Fruit fly (Drosophila melanogaster) whole organism, wandering third instar larva: ENCODE results near the gene Klp10A.

Experiments
- CG9705 ChIP-seq: fragments of 200-800 bp; sonication (Bioruptor generic); optimal IDR thresholded peaks from 2 replicates; lab custom pipeline; 2018; ENCODE audit warnings: missing biosample characterization, mild to moderate bottlenecking, missing genetic modification characterization
- CrebA ChIP-seq: fragments of 200-800 bp; sonication (Bioruptor generic); optimal IDR thresholded peaks from 2 replicates; lab custom pipeline; 2016; ENCODE audit warnings: missing biosample characterization, mild to moderate bottlenecking, missing genetic modification characterization, borderline replicate concordance
- Dfd ChIP-seq: fragments of >200 bp; optimal IDR thresholded peaks from 2 replicates; lab custom pipeline; 2017; ENCODE audit warnings: missing biosample characterization, missing genetic modification characterization
- Dif ChIP-seq: fragments of 200-275, 200-300 bp; sonication (Bioruptor generic); optimal IDR thresholded peaks from 2 replicates; lab custom pipeline; 2018; ENCODE audit warnings: missing biosample characterization, missing genetic modification characterization; ENCODE audit not compliant: partially characterized antibody
- GATAd ChIP-seq: sonication (Bioruptor generic); optimal IDR thresholded peaks from 2 replicates; lab custom pipeline; 2016; ENCODE audit warnings: missing biosample characterization, missing genetic modification characterization
- HLH106 ChIP-seq: fragments of 200-800 bp; optimal IDR thresholded peaks from 3 replicates; lab custom pipeline; 2019; ENCODE audit warnings: missing biosample characterization, mild to moderate bottlenecking, missing genetic modification characterization, moderate library complexity
- Hnf4 ChIP-seq: fragments of 200-800 bp; sonication (Bioruptor generic); optimal IDR thresholded peaks from 2 replicates; lab custom pipeline; 2016; ENCODE audit warnings: missing biosample characterization, mild to moderate bottlenecking, missing genetic modification characterization
- Hr78 ChIP-seq: fragments of >200 bp; optimal IDR thresholded peaks from 2 replicates; lab custom pipeline; 2017; ENCODE audit warnings: missing biosample characterization, missing genetic modification characterization
- Hr83 ChIP-seq: fragments of 200-300 bp; sonication (Bioruptor generic); optimal IDR thresholded peaks from 2 replicates; lab custom pipeline; 2016; ENCODE audit warnings: missing biosample characterization, mild to moderate bottlenecking, missing genetic modification characterization, moderate library complexity; ENCODE audit not compliant: poor library complexity, severe bottlenecking
- Jra ChIP-seq: sonication (Bioruptor generic); optimal IDR thresholded peaks from 2 replicates; lab custom pipeline; 2016; ENCODE audit warnings: missing biosample characterization, missing genetic modification characterization
- Mio ChIP-seq: sonication (Bioruptor generic); optimal IDR thresholded peaks from 2 replicates; lab custom pipeline; 2016; ENCODE audit warnings: missing biosample characterization, missing genetic modification characterization
- Myc ChIP-seq: fragments of >200 bp; optimal IDR thresholded peaks from 2 replicates; lab custom pipeline; 2017
- N ChIP-seq: fragments of >200 bp; optimal IDR thresholded peaks from 2 replicates; lab custom pipeline; 2018; ENCODE audit warnings: missing biosample characterization, missing external identifiers, missing genetic modification characterization
- OdsH ChIP-seq: fragments of 200-800 bp; sonication (Bioruptor generic); optimal IDR thresholded peaks from 2 replicates; lab custom pipeline; 2016; ENCODE audit warnings: missing biosample characterization, mild to moderate bottlenecking, missing genetic modification characterization
- Rel ChIP-seq, 2 experiments: fragments of 200-800 bp; sonication (Bioruptor generic) in 1 of 2; optimal IDR thresholded peaks; 2 replicates in 1 of 2; 3 replicates in 1 of 2; lab custom pipeline; 2016 to 2019; ENCODE audit warnings: mild to moderate bottlenecking in 2 of 2, missing biosample characterization in 2 of 2, missing genetic modification characterization in 2 of 2, moderate library complexity in 1 of 2
- dl ChIP-seq, 2 experiments: fragments of 175-275, 200-275 bp in 1 of 2; fragments of 200-275 bp in 1 of 2; sonication (Bioruptor generic); optimal IDR thresholded peaks; lab custom pipeline; 2018; ENCODE audit warnings: mild to moderate bottlenecking in 2 of 2, missing biosample characterization in 2 of 2, missing genetic modification characterization in 2 of 2, moderate library complexity in 2 of 2; ENCODE audit not compliant: partially characterized antibody in 2 of 2, insufficient read depth in 1 of 2
- dmrt93B ChIP-seq: fragments of 200-800 bp; sonication (Bioruptor generic); optimal IDR thresholded peaks from 2 replicates; lab custom pipeline; 2018; ENCODE audit warnings: missing biosample characterization, mild to moderate bottlenecking, missing genetic modification characterization
- foxo ChIP-seq, 2 experiments: fragments of 200-800 bp; sonication (Bioruptor generic); optimal IDR thresholded peaks; 2 replicates in 1 of 2; 3 replicates in 1 of 2; lab custom pipeline; 2016 to 2017; ENCODE audit warnings: missing biosample characterization in 2 of 2, missing genetic modification characterization in 2 of 2
- fru ChIP-seq: fragments of 200-800 bp; sonication (Bioruptor generic); optimal IDR thresholded peaks from 3 replicates; lab custom pipeline; 2016; ENCODE audit warnings: missing biosample characterization, mild to moderate bottlenecking, missing genetic modification characterization
- jim ChIP-seq: fragments of 175-275, 200-325 bp; sonication (Bioruptor generic); optimal IDR thresholded peaks from 2 replicates; lab custom pipeline; 2016; ENCODE audit warnings: missing biosample characterization, mild to moderate bottlenecking, missing genetic modification characterization
- lola ChIP-seq: fragments of >200 bp; optimal IDR thresholded peaks from 2 replicates; lab custom pipeline; 2017; ENCODE audit warnings: missing biosample characterization, missing genetic modification characterization
- psq ChIP-seq: fragments of 200-800 bp; sonication (Bioruptor generic); optimal IDR thresholded peaks from 3 replicates; lab custom pipeline; 2017; ENCODE audit warnings: missing biosample characterization, mild to moderate bottlenecking, missing genetic modification characterization, moderate library complexity
- rgr ChIP-seq: fragments of 200-800 bp; sonication (Bioruptor generic); optimal IDR thresholded peaks from 3 replicates; lab custom pipeline; 2016; ENCODE audit warnings: missing biosample characterization, mild to moderate bottlenecking, missing genetic modification characterization
- sage ChIP-seq: fragments of 200-800 bp; sonication (Bioruptor generic); optimal IDR thresholded peaks from 2 replicates; lab custom pipeline; 2016; ENCODE audit warnings: missing biosample characterization, mild to moderate bottlenecking, missing genetic modification characterization
- sv ChIP-seq: fragments of 200-800 bp; sonication (Bioruptor generic); optimal IDR thresholded peaks from 3 replicates; lab custom pipeline; 2016; ENCODE audit warnings: missing biosample characterization, missing genetic modification characterization
- usp ChIP-seq: fragments of >200 bp; optimal IDR thresholded peaks from 2 replicates; lab custom pipeline; 2017; ENCODE audit warnings: missing biosample characterization, missing genetic modification characterization
- woc ChIP-seq: sonication (Bioruptor generic); optimal IDR thresholded peaks from 2 replicates; lab custom pipeline; 2016; ENCODE audit warnings: missing biosample characterization, mild to moderate bottlenecking, missing genetic modification characterization

Gene Klp10A

DNA sequence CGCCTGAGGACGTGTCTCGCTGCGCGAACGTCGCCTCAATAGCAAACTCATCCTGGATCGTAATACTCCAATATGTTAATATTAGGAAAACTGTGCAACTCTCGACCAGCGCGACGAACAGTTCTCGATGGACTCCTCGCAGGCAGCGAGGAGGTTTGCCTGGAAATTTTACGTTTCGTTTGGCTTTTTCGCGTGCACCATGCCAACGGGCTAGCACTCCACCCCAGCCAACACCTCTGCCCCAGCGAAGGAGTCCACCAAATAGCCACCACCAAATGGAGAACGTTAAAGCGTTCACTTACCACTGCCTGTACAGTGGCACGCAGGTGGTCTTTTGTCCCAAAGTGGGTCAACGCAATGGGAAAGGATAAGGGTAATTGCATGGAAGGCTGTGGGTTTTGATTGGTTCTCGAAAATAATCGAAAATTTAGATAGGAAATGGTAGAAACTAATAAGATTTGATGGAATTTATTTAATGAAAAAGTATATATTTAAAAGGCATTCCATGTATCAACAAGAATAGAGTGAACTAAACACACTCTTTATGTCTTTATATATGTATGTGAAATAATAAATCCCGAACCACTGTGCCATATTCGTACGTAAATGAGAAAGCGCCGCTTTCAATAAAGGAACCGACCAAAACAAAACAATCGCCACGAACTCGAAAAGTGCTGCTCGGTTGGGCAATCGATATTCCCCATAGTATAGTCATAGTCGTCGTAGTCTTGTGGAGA, 23.0 kb upstream of the Klp10A start, which contains the start of gene CG32668:
Gene CG32668 (minus strand): TSS at position 51 of the 737 bp plus-strand sequence.
- TF ChIP-seq HLH106 (tag; lab: Kevin White, UChicago) (no peak), Hnf4 (GFP tag; lab: Kevin White, UChicago) (no peak), sage (GFP tag; lab: Kevin White, UChicago) (no peak), usp (GFP tag; lab: Kevin White, UChicago) (no peak), OdsH (GFP tag; lab: Kevin White, UChicago) (no peak), Jra (GFP tag; lab: Kevin White, UChicago) (no peak), psq (GFP tag; lab: Kevin White, UChicago) (no peak), Hr78 (GFP tag; lab: Kevin White, UChicago) (no peak), Dfd (GFP tag; lab: Kevin White, UChicago) (no peak), GATAd (GFP tag; lab: Kevin White, UChicago) (no peak), woc (GFP tag; lab: Kevin White, UChicago) (no peak), CrebA (GFP tag; lab: Kevin White, UChicago) (no peak), Dif (no peak)

DNA sequence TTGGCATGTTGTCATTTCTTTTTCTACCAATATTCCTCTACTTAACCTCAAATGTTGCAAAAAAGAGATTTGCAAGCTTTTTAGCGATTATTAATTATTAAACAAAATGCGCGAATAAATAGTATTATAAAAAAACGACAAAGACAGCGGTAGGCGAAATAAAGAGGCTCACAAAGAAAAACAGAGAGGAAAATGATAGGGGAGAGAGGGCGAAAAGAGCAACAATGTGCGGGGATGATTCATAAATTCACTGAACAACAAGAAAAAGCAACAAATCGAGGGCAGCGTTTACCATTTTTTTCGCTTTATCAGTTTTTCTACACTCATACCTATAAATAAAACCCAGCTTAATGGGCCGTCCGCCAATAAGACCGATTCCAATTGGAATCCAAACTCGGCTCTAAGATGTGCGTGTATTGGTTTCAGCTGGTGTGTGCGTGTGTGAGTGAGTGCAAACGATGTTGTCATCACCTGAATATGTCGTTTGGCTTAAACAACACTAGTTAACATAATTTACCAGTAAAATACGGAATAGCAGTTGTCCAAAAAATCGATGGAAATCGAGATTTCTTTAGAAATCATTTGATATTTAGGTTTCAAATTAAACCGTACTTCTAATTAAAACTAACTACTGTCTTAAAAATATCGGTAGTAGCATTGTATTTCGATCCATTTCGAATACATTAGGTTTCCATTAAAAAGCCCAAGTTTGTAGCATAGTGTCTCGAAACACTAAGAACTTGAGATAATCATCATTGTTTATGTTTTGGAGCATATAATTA, 19.1 kb upstream of the Klp10A start:
- TF ChIP-seq Mio (no peak), psq (GFP tag; lab: Kevin White, UChicago) (peak; percentile 16), GATAd (GFP tag; lab: Kevin White, UChicago) (no peak), foxo (GFP tag; optimal IDR thresholded peaks at IDR 0.05; lab: Kevin White, UChicago) (peak in 1 of 2 experiments; percentile 24), N (no peak)
- TF ChIP-seq, all 38 proteins: peak for 2

DNA sequence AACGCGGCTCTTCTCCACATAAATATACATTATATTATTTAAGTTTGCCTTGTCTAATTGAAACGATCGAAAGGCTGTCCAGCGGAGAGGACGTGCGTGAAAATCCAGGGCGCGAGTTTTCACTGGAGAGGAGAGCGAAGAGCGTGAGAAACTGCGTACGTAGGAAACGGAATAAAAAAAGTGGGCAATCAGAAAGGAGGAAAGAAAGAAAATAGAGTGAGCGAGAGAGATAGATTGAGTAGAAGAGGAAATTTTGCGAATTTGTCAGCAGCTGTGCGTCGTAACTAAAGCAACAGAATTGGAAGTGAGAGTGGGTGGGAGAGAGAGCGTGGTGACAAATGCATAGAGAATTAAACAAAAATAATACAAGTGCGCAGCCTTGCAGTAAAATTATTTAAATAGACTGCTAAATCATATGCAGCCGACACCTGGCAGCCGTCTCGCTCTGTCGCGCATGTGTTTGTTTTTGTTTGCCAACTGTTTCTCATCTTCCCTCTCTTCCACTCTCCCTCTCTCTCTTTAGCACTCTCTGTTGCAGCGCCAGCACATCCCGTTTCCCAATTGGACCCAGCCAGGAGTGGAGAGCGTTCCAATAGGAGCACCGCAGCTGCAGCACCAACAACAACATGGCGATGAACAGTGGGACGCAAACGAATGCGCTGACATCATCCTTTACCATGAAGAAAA, 17.7 kb upstream of the Klp10A start:
- TF ChIP-seq jim, result no peak
- no peak for TF ChIP-seq sage (GFP tag; lab: Kevin White, UChicago)
- peak; percentile 60 for TF ChIP-seq Dif
- TF ChIP-seq Hr83, result peak; percentile 50
- TF ChIP-seq lola (GFP tag; lab: Kevin White, UChicago), result no peak
- no peak for TF ChIP-seq woc (GFP tag; lab: Kevin White, UChicago)
- TF ChIP-seq psq (GFP tag; lab: Kevin White, UChicago), result peak; percentile 98
- peak; percentile 30 for TF ChIP-seq rgr (GFP tag; lab: Kevin White, UChicago)
- no peak for TF ChIP-seq Dfd (GFP tag; lab: Kevin White, UChicago)
- TF ChIP-seq dl (GFP tag; optimal IDR thresholded peaks at IDR 0.05; lab: Kevin White, UChicago; ENCODE audit: insufficient read depth in 1 of 2, partially characterized antibody in 2 of 2), result peak; percentile 58 to 86
- TF ChIP-seq OdsH (GFP tag; lab: Kevin White, UChicago), result peak; percentile 8

DNA sequence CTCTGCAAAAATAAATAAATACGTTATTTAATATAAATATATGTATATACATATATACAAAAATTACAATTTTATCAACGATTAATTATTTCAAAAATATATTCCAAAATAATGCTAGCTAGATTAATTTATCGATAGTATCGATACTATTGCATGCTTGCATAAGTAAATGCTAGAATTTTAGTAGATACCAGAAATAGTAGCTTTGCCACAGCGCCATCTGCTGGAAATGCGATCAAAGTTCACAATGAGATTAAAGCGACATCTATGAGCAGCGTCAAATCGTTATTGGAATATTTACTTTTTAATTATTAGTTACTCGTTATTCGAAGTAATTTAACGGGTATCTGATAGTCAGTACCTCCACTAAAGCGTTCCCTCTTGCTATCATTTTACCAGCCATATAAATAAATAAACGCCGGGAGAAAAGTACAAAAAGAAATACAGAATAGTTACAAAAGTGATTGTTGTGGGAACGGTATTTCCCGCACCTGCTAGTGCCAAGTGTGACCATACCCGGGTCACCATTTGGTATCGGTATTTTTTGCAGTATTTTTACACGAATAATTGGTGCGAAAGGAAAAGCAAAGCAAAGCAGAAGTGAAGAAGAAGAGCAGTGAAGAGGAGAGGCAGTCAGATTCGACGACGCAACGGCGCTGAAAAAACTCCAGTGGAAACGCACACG, 17.1 kb upstream of the Klp10A start, which contains the start of the genes rtv and Dlic:
Gene rtv (minus strand): TSS at position 165 of the 685 bp plus-strand sequence.
Gene Dlic (plus strand): TSS at position 596 of the 685 bp plus-strand sequence.
- no peak for TF ChIP-seq sv (GFP tag; lab: Kevin White, UChicago)
- peak in 1 of 2 experiments; percentile 51 for TF ChIP-seq foxo (GFP tag; optimal IDR thresholded peaks at IDR 0.05; lab: Kevin White, UChicago)
- TF ChIP-seq usp (GFP tag; lab: Kevin White, UChicago), result no peak
- TF ChIP-seq Dif, result no peak
- TF ChIP-seq psq (GFP tag; lab: Kevin White, UChicago), result peak; percentile 99
- peak; percentile 8 for TF ChIP-seq rgr (GFP tag; lab: Kevin White, UChicago)
- peak; percentile 45 for TF ChIP-seq fru (GFP tag; lab: Kevin White, UChicago)
- no peak for TF ChIP-seq dmrt93B
- TF ChIP-seq CG9705, result no peak
- TF ChIP-seq Rel (GFP tag; optimal IDR thresholded peaks at IDR 0.05; lab: Kevin White, UChicago), result no peak
- TF ChIP-seq Rel (tag; optimal IDR thresholded peaks at IDR 0.05; lab: Kevin White, UChicago), result peak; percentile 43
- TF ChIP-seq HLH106 (tag; lab: Kevin White, UChicago), result peak; percentile 29
- peak; percentile 65 for TF ChIP-seq Myc (lab: Kevin White, UChicago)
